Worm (Caenorhabditis elegans) whole organism, midembryonic: Measurements from ENCODE around the gene irld-34.

ENCODE experiments used
- T22C8.4 ChIP-seq: fragments of 200-800 bp; sonication (Bioruptor generic); IDR thresholded peaks from 2 replicates; pipeline ENCODE4 v1.3.6; 2022; ENCODE audit warnings: missing genetic modification characterization, missing compliant biosample characterization
- cog-1 ChIP-seq: sonication (generic microtip); optimal IDR thresholded peaks from 2 replicates; lab custom pipeline; 2016; ENCODE audit warnings: missing genetic modification characterization, missing compliant biosample characterization
- flt-1 ChIP-seq: fragments of 200-800 bp; sonication (Bioruptor generic); IDR thresholded peaks from 2 replicates; pipeline ENCODE4 v1.3.6; 2022; ENCODE audit warnings: missing genetic modification characterization, missing compliant biosample characterization
- klf-2 ChIP-seq: fragments of 200-800 bp; sonication (Bioruptor generic); conservative IDR thresholded peaks from 2 replicates; pipeline ENCODE4 v1.3.6; 2022; ENCODE audit warnings: missing genetic modification reagents, missing genetic modification characterization, missing compliant biosample characterization
- med-1 ChIP-seq: sonication (generic microtip); optimal IDR thresholded peaks from 2 replicates; lab custom pipeline; 2017; ENCODE audit warnings: missing genetic modification characterization, mild to moderate bottlenecking, missing compliant biosample characterization, antibody characterized with exemption, missing genetic modification reagents; ENCODE audit not compliant: insufficient read depth
- ref-1 ChIP-seq: fragments of 200-800 bp; sonication (Bioruptor generic); conservative IDR thresholded peaks from 2 replicates; pipeline ENCODE4 v1.3.6; 2022; ENCODE audit warnings: missing genetic modification reagents, missing genetic modification characterization, missing compliant biosample characterization
- tab-1 ChIP-seq: fragments of 200-800 bp; sonication (Bioruptor generic); IDR thresholded peaks from 2 replicates; pipeline ENCODE4 v1.3.6; 2022; ENCODE audit warnings: missing genetic modification characterization, missing compliant biosample characterization
- ztf-23 ChIP-seq: fragments of 200-800 bp; sonication (Bioruptor generic); IDR thresholded peaks from 2 replicates; pipeline ENCODE4 v1.3.6; 2022; ENCODE audit warnings: missing genetic modification reagents, missing genetic modification characterization, missing compliant biosample characterization
- ztf-29 ChIP-seq: fragments of 200-800 bp; sonication (Bioruptor generic); IDR thresholded peaks from 2 replicates; pipeline ENCODE4 v1.3.6; 2022; ENCODE audit warnings: missing genetic modification reagents, missing genetic modification characterization, missing compliant biosample characterization

ce11 chrIII:9185722-9186121 is 30.9 kb downstream of the irld-34 start, which contains the start of gene ZC84.7:
- TF ChIP-seq ztf-29 (GFP tag; lab: Robert Waterston, UW) (no peak), ref-1 (no peak), tab-1 (GFP tag; lab: Robert Waterston, UW) (no peak), med-1 (GFP tag; lab: Kevin White, UChicago) (no peak), flt-1 (GFP tag; lab: Robert Waterston, UW) (no peak), klf-2 (GFP tag; lab: Robert Waterston, UW) (no peak), ztf-23 (GFP tag; lab: Robert Waterston, UW) (no peak), T22C8.4 (GFP tag; lab: Robert Waterston, UW) (no peak), cog-1 (no peak)
